Worm (Caenorhabditis elegans): Measurements from ENCODE around the gene ceh-91.

- TF ChIP-seq F37B4.10 (GFP tag; IDR thresholded peaks at IDR 0.05) (no peak), ceh-27 (GFP tag; optimal IDR thresholded peaks at IDR 0.05) (no peak), B0336.3 (GFP tag; IDR thresholded peaks at IDR 0.05) (no peak)
These were observed 52.5 kb downstream of the ceh-91 start for ce11 chrIII:11669008-11669407.
